Fruit fly (Drosophila melanogaster) whole organism, embryonic: ENCODE measurements around the gene CG11672.

Experiments used
- Adf1 ChIP-seq: fragments of 200-800 bp; sonication (Bioruptor generic); IDR thresholded peaks from 2 replicates; pipeline ENCODE4 v1.3.6; 2022; ENCODE audit warnings: missing biosample characterization, missing genetic modification characterization
- CG11398 ChIP-seq: fragments of 200-800 bp; sonication (Bioruptor generic); optimal IDR thresholded peaks from 2 replicates; lab custom pipeline; 2016; ENCODE audit warnings: missing biosample characterization, missing genetic modification characterization
- CG12104 ChIP-seq: fragments of 200-800 bp; sonication (Bioruptor generic); optimal IDR thresholded peaks from 3 replicates; lab custom pipeline; 2016; ENCODE audit warnings: missing biosample characterization, missing genetic modification characterization
- CG15696 ChIP-seq: fragments of 200-800 bp; sonication (Bioruptor generic); optimal IDR thresholded peaks from 2 replicates; lab custom pipeline; 2019; ENCODE audit warnings: missing biosample characterization, mild to moderate bottlenecking, missing genetic modification characterization, moderate library complexity
- CG17359 ChIP-seq: fragments of 200-800 bp; sonication (Bioruptor generic); optimal IDR thresholded peaks from 3 replicates; lab custom pipeline; 2018; ENCODE audit warnings: missing biosample characterization, mild to moderate bottlenecking, missing genetic modification characterization, moderate library complexity
- CG34422 ChIP-seq: fragments of 200-800 bp; sonication (Bioruptor generic); IDR thresholded peaks from 3 replicates; pipeline ENCODE4 v1.3.6; 2022; ENCODE audit warnings: missing biosample characterization, missing genetic modification characterization
- CG6254 ChIP-seq: fragments of 200-800 bp; sonication (Bioruptor generic); optimal IDR thresholded peaks from 3 replicates; lab custom pipeline; 2017; ENCODE audit warnings: mild to moderate bottlenecking, missing biosample characterization, missing genetic modification reagents, missing genetic modification characterization
- CG6765 ChIP-seq: fragments of 200-800 bp; sonication (Bioruptor generic); optimal IDR thresholded peaks from 3 replicates; lab custom pipeline; 2017; ENCODE audit warnings: missing biosample characterization, mild to moderate bottlenecking, missing genetic modification characterization
- CG9727 ChIP-seq: fragments of 200-800 bp; sonication (Bioruptor generic); optimal IDR thresholded peaks from 3 replicates; lab custom pipeline; 2017; ENCODE audit warnings: missing biosample characterization, mild to moderate bottlenecking, missing genetic modification characterization
- Elba2 ChIP-seq: fragments of 200-800 bp; sonication (Bioruptor generic); optimal IDR thresholded peaks from 3 replicates; lab custom pipeline; 2016; ENCODE audit warnings: missing biosample characterization, missing genetic modification characterization
- Ets65A ChIP-seq: fragments of 200-800 bp; sonication (Bioruptor generic); peaks from one replicate; lab custom pipeline; 2016; ENCODE audit warnings: missing biosample characterization, missing genetic modification characterization
- MTF-1 ChIP-seq: fragments of 200-800 bp; sonication (Bioruptor generic); optimal IDR thresholded peaks from 2 replicates; lab custom pipeline; 2018; ENCODE audit warnings: missing biosample characterization, mild to moderate bottlenecking, missing genetic modification characterization, borderline replicate concordance
- Mrtf ChIP-seq: fragments of 200-800 bp; sonication (Bioruptor generic); IDR thresholded peaks from 3 replicates; pipeline ENCODE4 v1.3.6; 2022; ENCODE audit warnings: missing biosample characterization, missing genetic modification characterization
- NFAT ChIP-seq: fragments of 200-800 bp; sonication (Bioruptor generic); IDR thresholded peaks from 2 replicates; pipeline ENCODE4 v1.3.6; 2022; ENCODE audit warnings: missing biosample characterization, missing genetic modification characterization
- Rfx ChIP-seq: fragments of 200-800 bp; sonication (Bioruptor generic); IDR thresholded peaks from 2 replicates; pipeline ENCODE4 v1.3.6; 2022; ENCODE audit warnings: missing biosample characterization, missing genetic modification characterization
- ac ChIP-seq: fragments of 200-800 bp; sonication (Bioruptor generic); optimal IDR thresholded peaks from 3 replicates; lab custom pipeline; 2017; ENCODE audit warnings: missing biosample characterization, mild to moderate bottlenecking, missing genetic modification characterization
- al ChIP-seq: fragments of 200-800 bp; sonication (Bioruptor generic); IDR thresholded peaks from 2 replicates; pipeline ENCODE4 v1.3.6; 2022; ENCODE audit warnings: missing biosample characterization, missing genetic modification characterization
- amos ChIP-seq: fragments of 200-800 bp; sonication (Bioruptor generic); IDR thresholded peaks from 2 replicates; pipeline ENCODE4 v1.3.6; 2022; ENCODE audit warnings: missing biosample characterization, missing genetic modification characterization; ENCODE audit not compliant: partially characterized antibody
- bbx ChIP-seq: fragments of 200-800 bp; sonication (Bioruptor generic); IDR thresholded peaks from 2 replicates; pipeline ENCODE4 v1.3.6; 2022; ENCODE audit warnings: missing biosample characterization, missing genetic modification characterization; ENCODE audit not compliant: partially characterized antibody
- croc ChIP-seq: fragments of 200-800 bp; sonication (Bioruptor generic); conservative IDR thresholded peaks from 3 replicates; pipeline ENCODE4 v1.3.6; 2022; ENCODE audit warnings: missing biosample characterization, missing genetic modification characterization
- fd102C ChIP-seq: fragments of 200-800 bp; sonication (Bioruptor generic); optimal IDR thresholded peaks from 2 replicates; lab custom pipeline; 2018; ENCODE audit warnings: missing biosample characterization, mild to moderate bottlenecking, missing genetic modification characterization, moderate library complexity
- insv ChIP-seq, 2 experiments: fragments of 200-800 bp; sonication (Bioruptor generic); optimal IDR thresholded peaks; 3 replicates each; lab custom pipeline; 2016 to 2018; ENCODE audit warnings: missing biosample characterization in 2 of 2, missing genetic modification characterization in 2 of 2
- inv ChIP-seq: fragments of 200-800 bp; sonication (Bioruptor generic); IDR thresholded peaks from 2 replicates; pipeline ENCODE4 v1.3.6; 2022; ENCODE audit warnings: missing biosample characterization, missing genetic modification characterization; ENCODE audit not compliant: partially characterized antibody
- kni ChIP-seq: fragments of 200-800 bp; sonication (Bioruptor generic); optimal IDR thresholded peaks from 3 replicates; lab custom pipeline; 2017; ENCODE audit warnings: mild to moderate bottlenecking, missing biosample characterization, missing genetic modification reagents, missing genetic modification characterization
- lola ChIP-seq, 3 experiments: fragments of >200 bp in 2 of 3; fragments of 200-800 bp in 1 of 3; sonication (Bioruptor generic) in 1 of 3; optimal IDR thresholded peaks; 2 replicates each; lab custom pipeline; 2017 to 2019; ENCODE audit warnings: missing biosample characterization in 3 of 3, missing genetic modification characterization in 3 of 3, mild to moderate bottlenecking in 1 of 3, moderate library complexity in 1 of 3
- lov ChIP-seq, 2 experiments: fragments of 200-800 bp in 1 of 2; fragments of >200 bp in 1 of 2; sonication (Bioruptor generic) in 1 of 2; IDR thresholded peaks in 1 of 2; optimal IDR thresholded peaks in 1 of 2; 2 replicates in 1 of 2; 3 replicates in 1 of 2; pipeline versions ENCODE4 v1.3.6 to Lab custom; 2017 to 2022; ENCODE audit warnings: missing biosample characterization in 1 of 2, missing genetic modification characterization in 1 of 2
- luna ChIP-seq: fragments of 200-800 bp; sonication (Bioruptor generic); optimal IDR thresholded peaks from 2 replicates; lab custom pipeline; 2016; ENCODE audit warnings: missing biosample characterization, missing genetic modification characterization
- pros ChIP-seq: fragments of 200-800 bp; sonication (Bioruptor generic); optimal IDR thresholded peaks from 3 replicates; lab custom pipeline; 2019; ENCODE audit warnings: missing biosample characterization, mild to moderate bottlenecking, missing genetic modification characterization, moderate library complexity
- sd ChIP-seq: fragments of 200-800 bp; sonication (Bioruptor generic); optimal IDR thresholded peaks from 3 replicates; lab custom pipeline; 2018; ENCODE audit warnings: missing biosample characterization, mild to moderate bottlenecking, missing genetic modification characterization, moderate library complexity
- sens ChIP-seq: fragments of 200-800 bp; sonication (Bioruptor generic); peaks from one replicate; lab custom pipeline; 2016; ENCODE audit warnings: missing biosample characterization, missing genetic modification characterization
- sqz ChIP-seq: fragments of 200-800 bp; sonication (Bioruptor generic); optimal IDR thresholded peaks from 3 replicates; lab custom pipeline; 2018; ENCODE audit warnings: missing biosample characterization, mild to moderate bottlenecking, missing genetic modification characterization
- tap ChIP-seq: fragments of 200-800 bp; optimal IDR thresholded peaks from 3 replicates; lab custom pipeline; 2019; ENCODE audit warnings: missing biosample characterization, mild to moderate bottlenecking, missing genetic modification characterization, moderate library complexity
- tll ChIP-seq, 2 experiments: fragments of 200-800 bp in 1 of 2; fragments of >200 bp in 1 of 2; sonication (Bioruptor generic) in 1 of 2; optimal IDR thresholded peaks; 2 replicates each; lab custom pipeline; 2017 to 2019; ENCODE audit warnings: missing biosample characterization in 2 of 2, missing genetic modification characterization in 2 of 2, mild to moderate bottlenecking in 1 of 2, moderate library complexity in 1 of 2
- tna ChIP-seq: fragments of 200-800 bp; sonication (Bioruptor generic); IDR thresholded peaks from 2 replicates; pipeline ENCODE4 v1.3.6; 2022; ENCODE audit warnings: missing biosample characterization, missing genetic modification characterization; ENCODE audit not compliant: partially characterized antibody
- unc-4 ChIP-seq: fragments of 200-800 bp; sonication (Bioruptor generic); IDR thresholded peaks from 2 replicates; pipeline ENCODE4 v1.3.6; 2022; ENCODE audit warnings: missing biosample characterization, missing genetic modification characterization; ENCODE audit not compliant: partially characterized antibody
- wdn ChIP-seq: fragments of 200-800 bp; sonication (Bioruptor generic); IDR thresholded peaks from 2 replicates; pipeline ENCODE4 v1.3.6; 2022; ENCODE audit warnings: missing biosample characterization, missing genetic modification characterization
- zen ChIP-seq: fragments of 200-800 bp; sonication (Bioruptor generic); optimal IDR thresholded peaks from 3 replicates; lab custom pipeline; 2018; ENCODE audit warnings: missing biosample characterization, mild to moderate bottlenecking, missing genetic modification characterization, moderate library complexity

Gene CG11672

dm6 chr3R:8333768-8334470 is 43.5 kb upstream of the CG11672 start, which contains the start of gene Poxm (continued):
- TF ChIP-seq insv (GFP tag; optimal IDR thresholded peaks at IDR 0.05; lab: Kevin White, UChicago): peak in 1 of 2 experiments; percentile 19
- no peak for TF ChIP-seq luna (GFP tag; lab: Kevin White, UChicago)
- peak; percentile 85 for TF ChIP-seq Adf1 (GFP tag; lab: Robert Waterston, UW)
- peak; percentile 86 for TF ChIP-seq Rfx (GFP tag; lab: Robert Waterston, UW)
- no peak for TF ChIP-seq tna (GFP tag; lab: Robert Waterston, UW)
- no peak for TF ChIP-seq Elba2 (GFP tag; lab: Kevin White, UChicago)
- peak; percentile 27 for TF ChIP-seq CG6765 (GFP tag; lab: Kevin White, UChicago)
- TF ChIP-seq al (GFP tag; lab: Robert Waterston, UW): peak; percentile 84
- TF ChIP-seq CG6254 (GFP tag; lab: Kevin White, UChicago): peak; percentile 86
- TF ChIP-seq CG12104 (GFP tag; lab: Kevin White, UChicago): peak; percentile 87
- no peak for TF ChIP-seq pros (GFP tag; lab: Kevin White, UChicago)
- TF ChIP-seq NFAT: peak; percentile 65
- TF ChIP-seq CG17359 (tag; lab: Kevin White, UChicago): peak; percentile 88
- no peak for TF ChIP-seq tll (GFP tag; optimal IDR thresholded peaks at IDR 0.05; lab: Kevin White, UChicago)
- peak; percentile 85; the same call in 2 of the 3 replicates for TF ChIP-seq Mrtf (GFP tag; lab: Robert Waterston, UW)

- TF ChIP-seq MTF-1 (GFP tag; lab: Kevin White, UChicago): no peak
- TF ChIP-seq Rfx (GFP tag; lab: Robert Waterston, UW): no peak
- no peak for TF ChIP-seq unc-4 (GFP tag; lab: Robert Waterston, UW)
- no peak for TF ChIP-seq wdn (GFP tag; lab: Robert Waterston, UW)
- TF ChIP-seq bbx (GFP tag; lab: Robert Waterston, UW): no peak
- no peak for TF ChIP-seq CG11398 (GFP tag; lab: Kevin White, UChicago)
- no peak for TF ChIP-seq croc
- no peak for TF ChIP-seq sqz (GFP tag; lab: Kevin White, UChicago)
- TF ChIP-seq sd (tag; lab: Kevin White, UChicago): no peak
- TF ChIP-seq CG34422: no peak
- TF ChIP-seq, all 482 proteins: peak for 0
Measured at dm6 chr3R:8329628-8330027, 39.2 kb upstream of the CG11672 start.

- TF ChIP-seq Ets65A (GFP tag; lab: Kevin White, UChicago) (peak; percentile 80), inv (GFP tag; lab: Robert Waterston, UW) (no peak), amos (GFP tag; lab: Robert Waterston, UW) (no peak), sens (GFP tag; lab: Kevin White, UChicago) (peak; percentile 19)
Measured at dm6 chr3R:8327967-8328789, 37.8 kb upstream of the CG11672 start.

- no peak for TF ChIP-seq lov (optimal IDR thresholded peaks at IDR 0.05; lab: Kevin White, UChicago)
- TF ChIP-seq lov (GFP tag; IDR thresholded peaks at IDR 0.05; lab: Robert Waterston, UW): no peak
- peak in 1 of 2 experiments; percentile 85 for TF ChIP-seq tll (GFP tag; optimal IDR thresholded peaks at IDR 0.05; lab: Kevin White, UChicago)
- peak; percentile 57 for TF ChIP-seq fd102C
- TF ChIP-seq tap (tag; lab: Kevin White, UChicago): no peak
- TF ChIP-seq kni (GFP tag; lab: Kevin White, UChicago): peak; percentile 23
- peak; percentile 39 for TF ChIP-seq CG15696 (tag; lab: Kevin White, UChicago)
- peak; percentile 6 for TF ChIP-seq zen
- TF ChIP-seq CG9727 (GFP tag; lab: Kevin White, UChicago): peak; percentile 20
- TF ChIP-seq ac (GFP tag; lab: Kevin White, UChicago): peak; percentile 36
- TF ChIP-seq lola (GFP tag; optimal IDR thresholded peaks at IDR 0.05; lab: Kevin White, UChicago): no peak
Measured at dm6 chr3R:8326884-8327283, 36.5 kb upstream of the CG11672 start.
